Worm (Caenorhabditis elegans) whole organism, L2 larva: ENCODE data around the gene F01D5.5.

Source experiments
- nhr-12 ChIP-seq: fragments of 150-350 bp; optimal IDR thresholded peaks from 2 replicates; lab custom pipeline; 2014; ENCODE audit warnings: missing biosample characterization, missing genetic modification characterization
- nhr-77 ChIP-seq: fragments of 150-350 bp; optimal IDR thresholded peaks from 2 replicates; lab custom pipeline; 2014; ENCODE audit warnings: missing biosample characterization, missing genetic modification characterization
- unc-39 ChIP-seq: fragments of 150-350 bp; optimal IDR thresholded peaks from 2 replicates; lab custom pipeline; 2014; ENCODE audit warnings: missing biosample characterization, missing genetic modification characterization
- zag-1 ChIP-seq: fragments of 150-350 bp; optimal IDR thresholded peaks from 2 replicates; lab custom pipeline; 2014; ENCODE audit warnings: missing biosample characterization, missing genetic modification characterization

DNA sequence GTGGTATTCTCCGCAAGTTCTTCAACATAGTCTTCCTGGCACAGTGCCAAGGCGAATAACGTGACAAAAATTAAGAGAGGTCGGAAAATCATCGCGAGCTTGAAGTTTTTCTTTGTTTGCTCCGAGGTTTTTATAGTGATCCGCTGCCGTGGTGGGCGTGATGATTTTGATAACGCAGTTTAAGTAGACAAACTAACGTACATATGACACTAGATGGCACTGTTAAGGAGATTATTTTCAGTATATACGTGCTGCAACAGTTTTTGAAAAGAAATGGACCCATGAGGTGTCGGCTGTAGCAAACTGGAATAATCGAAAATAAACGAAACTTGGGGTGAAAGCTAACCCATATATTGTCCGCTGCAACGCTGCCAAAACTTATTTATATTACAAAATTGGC lies at the start of gene F01D5.5:
- no peak for TF ChIP-seq unc-39 (tag; lab: Kevin White, UChicago)
- no peak for TF ChIP-seq zag-1 (tag; lab: Kevin White, UChicago)
- TF ChIP-seq nhr-77 = no peak
- TF ChIP-seq nhr-12 = no peak
